ENCODE assay signal across 2 worm cellular contexts in the genomic region with DNA sequence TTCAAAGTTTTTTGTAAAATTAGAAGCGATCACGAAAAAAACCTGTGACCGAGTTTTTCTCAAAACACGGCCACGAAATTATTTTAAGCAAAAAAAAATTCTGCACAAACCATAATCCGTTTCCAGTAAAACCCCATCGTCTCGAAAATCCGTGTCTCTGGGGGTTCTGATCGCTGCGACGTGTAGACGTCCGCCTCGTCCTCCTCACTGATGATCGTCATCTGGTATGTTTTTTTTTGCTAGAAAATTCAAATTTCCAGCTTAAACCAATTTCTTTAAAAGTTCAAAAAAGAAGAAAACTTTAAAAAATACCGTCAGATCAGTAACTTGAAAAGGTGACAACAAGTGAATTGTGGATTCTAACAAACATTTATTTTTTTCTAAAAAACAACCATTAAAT.
TF ChIP-seq lines count a peak whose summit lies in the region.

Gene Y76A2B.4 (minus strand): TSS at position 241 of the 400 bp plus-strand sequence.

TF ChIP-seq in whole organism, L4 larva, 104 proteins besides CTCF, POLR2A, EP300 and RAD21 (continued from another document):
- 0 out of 2 replicates have a peak, but pooled peaks have one; percentile 14 for TF ChIP-seq hmg-1.1 (GFP tag; IDR thresholded peaks at IDR 0.05; lab: Robert Waterston, UW)
- TF ChIP-seq hlh-11 (tag; optimal IDR thresholded peaks at IDR 0.05; lab: Kevin White, UChicago) = peak; percentile 31
- no peak for TF ChIP-seq daf-19 (GFP tag; conservative IDR thresholded peaks at IDR 0.05; lab: Robert Waterston, UW)
- no peak for TF ChIP-seq daf-16 (GFP tag; optimal IDR thresholded peaks at IDR 0.05; lab: Kevin White, UChicago)
- peak; percentile 17 for TF ChIP-seq daf-16 (tag; optimal IDR thresholded peaks at IDR 0.05; lab: Kevin White, UChicago)

TF ChIP-seq in whole organism, young adult, 124 proteins besides CTCF, POLR2A, EP300 and RAD21 (continued from another document):
- no peak for TF ChIP-seq dpff-1 (tag; optimal IDR thresholded peaks at IDR 0.05; lab: Kevin White, UChicago)
- TF ChIP-seq Y56A3A.18 (GFP tag; IDR thresholded peaks at IDR 0.05; lab: Robert Waterston, UW) = peak; percentile 32; the same call in 1 of the 2 replicates
- TF ChIP-seq tlf-1 (GFP tag; optimal IDR thresholded peaks at IDR 0.05; lab: Kevin White, UChicago) = no peak
- TF ChIP-seq F10E7.11 (tag; optimal IDR thresholded peaks at IDR 0.05; lab: Kevin White, UChicago) = no peak
- TF ChIP-seq aptf-3 (GFP tag; IDR thresholded peaks at IDR 0.05; lab: Robert Waterston, UW) = no peak
- TF ChIP-seq snpc-1.3 (tag; optimal IDR thresholded peaks at IDR 0.05; lab: Kevin White, UChicago; ENCODE audit: insufficient read depth) = no peak
- TF ChIP-seq ztf-3 (GFP tag; optimal IDR thresholded peaks at IDR 0.05; lab: Kevin White, UChicago) = peak; percentile 41
- TF ChIP-seq somi-1 (GFP tag; optimal IDR thresholded peaks at IDR 0.05; lab: Kevin White, UChicago) = no peak
- peak; percentile 18 for TF ChIP-seq zim-3 (tag; optimal IDR thresholded peaks at IDR 0.05; lab: Kevin White, UChicago)
- no peak for TF ChIP-seq dpl-1 (GFP tag; optimal IDR thresholded peaks at IDR 0.05; lab: Kevin White, UChicago)
- TF ChIP-seq ekl-4 (GFP tag; IDR thresholded peaks at IDR 0.05; lab: Robert Waterston, UW) = peak; percentile 55; the same call in 1 of the 2 replicates
- TF ChIP-seq B0336.3 (GFP tag; IDR thresholded peaks at IDR 0.05; lab: Robert Waterston, UW) = peak; percentile 48; the same call in 1 of the 2 replicates
- no peak for TF ChIP-seq hlh-12 (tag; optimal IDR thresholded peaks at IDR 0.05; lab: Kevin White, UChicago)
- peak; percentile 79; the same call in 1 of the 2 replicates for TF ChIP-seq Y53G8AR.9 (GFP tag; conservative IDR thresholded peaks at IDR 0.05; lab: Robert Waterston, UW)
- no peak for TF ChIP-seq F57C9.4 (tag; optimal IDR thresholded peaks at IDR 0.05; lab: Kevin White, UChicago)
- peak; percentile 64 for TF ChIP-seq nfyb-1 (GFP tag; IDR thresholded peaks at IDR 0.05; lab: Robert Waterston, UW)
TF ChIP-seq in whole organism, young adult: peak in this region for 17.
